Fruit fly (Drosophila melanogaster) whole organism, prepupa: ENCODE data around the gene CG42557.

Experiments
- Blimp-1 ChIP-seq: fragments of 200-800 bp; sonication (Bioruptor generic); optimal IDR thresholded peaks from 3 replicates; lab custom pipeline; 2017; ENCODE audit warnings: missing biosample characterization, missing genetic modification characterization, mild to moderate bottlenecking, moderate library complexity, missing genetic modification reagents
- CG31627 ChIP-seq: fragments of 200-800 bp; sonication (Bioruptor generic); optimal IDR thresholded peaks from 3 replicates; lab custom pipeline; 2016; ENCODE audit warnings: missing biosample characterization, missing genetic modification characterization
- CG34406 ChIP-seq: fragments of 200-800 bp; sonication (Bioruptor generic); optimal IDR thresholded peaks from 3 replicates; lab custom pipeline; 2016; ENCODE audit warnings: missing biosample characterization, missing genetic modification characterization
- CG3919 ChIP-seq: fragments of 200-800 bp; sonication (Bioruptor generic); optimal IDR thresholded peaks from 3 replicates; lab custom pipeline; 2016; ENCODE audit warnings: missing biosample characterization, missing genetic modification characterization
- CG6808 ChIP-seq: fragments of 200-800 bp; sonication (Bioruptor generic); optimal IDR thresholded peaks from 3 replicates; lab custom pipeline; 2017; ENCODE audit warnings: missing biosample characterization, missing genetic modification characterization, mild to moderate bottlenecking, moderate library complexity, missing genetic modification reagents
- Ets96B ChIP-seq: fragments of 200-800 bp; optimal IDR thresholded peaks from 2 replicates; lab custom pipeline; 2019; ENCODE audit warnings: missing biosample characterization, mild to moderate bottlenecking, missing genetic modification characterization, moderate library complexity
- Gug ChIP-seq: fragments of 200-800 bp; sonication (Bioruptor generic); IDR thresholded peaks from 2 replicates; pipeline ENCODE4 v1.3.6; 2022; ENCODE audit warnings: missing biosample characterization, missing genetic modification characterization
- Lpt ChIP-seq: fragments of 200-800 bp; sonication (Bioruptor generic); optimal IDR thresholded peaks from 3 replicates; lab custom pipeline; 2016; ENCODE audit warnings: missing biosample characterization, missing genetic modification characterization
- Smox ChIP-seq: fragments of 200-800 bp; sonication (Bioruptor generic); optimal IDR thresholded peaks from 3 replicates; lab custom pipeline; 2016; ENCODE audit warnings: missing biosample characterization, missing genetic modification characterization
- Sox102F ChIP-seq: fragments of 200-800 bp; sonication (Bioruptor generic); optimal IDR thresholded peaks from 2 replicates; lab custom pipeline; 2016; ENCODE audit warnings: missing biosample characterization, mild to moderate bottlenecking, missing genetic modification characterization
- cyc ChIP-seq: fragments of 200-800 bp; sonication (Bioruptor generic); optimal IDR thresholded peaks from 3 replicates; lab custom pipeline; 2016; ENCODE audit warnings: missing biosample characterization, missing genetic modification characterization
- topi ChIP-seq: fragments of 200-800 bp; sonication (Bioruptor generic); optimal IDR thresholded peaks from 3 replicates; lab custom pipeline; 2016; ENCODE audit warnings: missing biosample characterization, missing genetic modification characterization

- TF ChIP-seq CG6808 (GFP tag; lab: Kevin White, UChicago) (no peak), CG34406 (GFP tag; lab: Kevin White, UChicago) (no peak), CG3919 (no peak), CG31627 (GFP tag; lab: Kevin White, UChicago) (no peak), cyc (no peak), Blimp-1 (GFP tag; lab: Kevin White, UChicago) (no peak), Sox102F (GFP tag; lab: Kevin White, UChicago) (no peak), topi (GFP tag; lab: Kevin White, UChicago) (no peak), Gug (GFP tag; lab: Robert Waterston, UW) (no peak), Ets96B (no peak), Lpt (no peak), Smox (no peak)
These were observed 26.2 kb downstream of the CG42557 start for dm6 chr3R:29959329-29959728.
